Fruit fly (Drosophila melanogaster) whole organism, embryonic: ENCODE data around the gene rdog.
A peak's percentile ranks its signal among the peaks of the same experiment; 100 is the strongest.

ENCODE experiments used
- Abd-B ChIP-seq: fragments of 200-800 bp; sonication (Bioruptor generic); optimal IDR thresholded peaks from 2 replicates; lab custom pipeline; 2018; ENCODE audit warnings: missing biosample characterization, mild to moderate bottlenecking, missing genetic modification characterization, moderate library complexity
- Aef1 ChIP-seq: fragments of 200-800 bp; sonication (Bioruptor generic); IDR thresholded peaks from 3 replicates; pipeline ENCODE4 v1.3.6; 2022; ENCODE audit warnings: missing biosample characterization, missing genetic modification characterization
- Atf3 ChIP-seq: fragments of 200-800 bp; sonication (Bioruptor generic); optimal IDR thresholded peaks from 3 replicates; lab custom pipeline; 2016; ENCODE audit warnings: missing biosample characterization, missing genetic modification characterization
- CG1024 ChIP-seq: fragments of 200-800 bp; sonication (Bioruptor generic); IDR thresholded peaks from 2 replicates; pipeline ENCODE4 v1.3.6; 2022; ENCODE audit warnings: missing biosample characterization, missing genetic modification characterization
- CG12659 ChIP-seq: fragments of 200-800 bp; sonication (Bioruptor generic); optimal IDR thresholded peaks from 3 replicates; lab custom pipeline; 2017; ENCODE audit warnings: mild to moderate bottlenecking, missing biosample characterization, missing genetic modification reagents, missing genetic modification characterization
- CG13287 ChIP-seq: fragments of 200-800 bp; sonication (Bioruptor generic); IDR thresholded peaks from 2 replicates; pipeline ENCODE4 v1.3.6; 2022; ENCODE audit warnings: missing biosample characterization, missing genetic modification characterization; ENCODE audit not compliant: partially characterized antibody
- CG14710 ChIP-seq: fragments of 200-800 bp; sonication (Bioruptor generic); optimal IDR thresholded peaks from 3 replicates; lab custom pipeline; 2019; ENCODE audit warnings: missing biosample characterization, mild to moderate bottlenecking, missing genetic modification characterization, moderate library complexity
- CG15073 ChIP-seq: fragments of 200-800 bp; sonication (Bioruptor generic); optimal IDR thresholded peaks from 2 replicates; lab custom pipeline; 2016; ENCODE audit warnings: missing biosample characterization, missing genetic modification characterization
- CG15601 ChIP-seq: fragments of 200-800 bp; sonication (Bioruptor generic); optimal IDR thresholded peaks from 3 replicates; lab custom pipeline; 2019; ENCODE audit warnings: missing biosample characterization, mild to moderate bottlenecking, missing genetic modification characterization, moderate library complexity
- CG16815 ChIP-seq: fragments of 200-800 bp; sonication (Bioruptor generic); optimal IDR thresholded peaks from 3 replicates; lab custom pipeline; 2017; ENCODE audit warnings: missing biosample characterization, mild to moderate bottlenecking, missing genetic modification characterization
- CG17328 ChIP-seq: fragments of 200-800 bp; sonication (Bioruptor generic); IDR thresholded peaks from 2 replicates; pipeline ENCODE4 v1.3.6; 2022; ENCODE audit warnings: missing biosample characterization, missing genetic modification characterization
- CG17385 ChIP-seq: fragments of 200-800 bp; sonication (Bioruptor generic); optimal IDR thresholded peaks from 3 replicates; lab custom pipeline; 2018; ENCODE audit warnings: missing biosample characterization, mild to moderate bottlenecking, missing genetic modification characterization
- CG17829 ChIP-seq: fragments of 200-800 bp; optimal IDR thresholded peaks from 2 replicates; lab custom pipeline; 2019; ENCODE audit warnings: missing biosample characterization, mild to moderate bottlenecking, missing genetic modification characterization, moderate library complexity
- CG2129 ChIP-seq: fragments of 200-800 bp; sonication (Bioruptor generic); IDR thresholded peaks from 2 replicates; pipeline ENCODE4 v1.3.6; 2022; ENCODE audit warnings: missing biosample characterization, missing genetic modification characterization; ENCODE audit not compliant: partially characterized antibody
- CG3726 ChIP-seq: fragments of 200-800 bp; sonication (Bioruptor generic); IDR thresholded peaks from 3 replicates; pipeline ENCODE4, ENCODE4 v1.3.6; 2022; ENCODE audit warnings: missing biosample characterization, missing genetic modification characterization
- CG3995 ChIP-seq: fragments of 200-800 bp; sonication (Bioruptor generic); optimal IDR thresholded peaks from 3 replicates; lab custom pipeline; 2016; ENCODE audit warnings: missing biosample characterization, missing genetic modification characterization
- CG42726 ChIP-seq: fragments of 200-800 bp; sonication (Bioruptor generic); IDR thresholded peaks from 2 replicates; pipeline ENCODE4 v1.3.6; 2022; ENCODE audit warnings: missing biosample characterization, missing genetic modification characterization; ENCODE audit not compliant: partially characterized antibody
- CG4707 ChIP-seq: fragments of 200-800 bp; sonication (Bioruptor generic); optimal IDR thresholded peaks from 2 replicates; lab custom pipeline; 2018; ENCODE audit warnings: missing biosample characterization, mild to moderate bottlenecking, missing genetic modification characterization, moderate library complexity
- CG7556 ChIP-seq: fragments of 200-800 bp; sonication (Bioruptor generic); optimal IDR thresholded peaks from 2 replicates; lab custom pipeline; 2017; ENCODE audit warnings: missing biosample characterization, mild to moderate bottlenecking, missing genetic modification characterization
- Dp ChIP-seq: fragments of 200-800 bp; sonication (Bioruptor generic); optimal IDR thresholded peaks from 2 replicates; lab custom pipeline; 2018; ENCODE audit warnings: missing biosample characterization, mild to moderate bottlenecking, missing genetic modification characterization, moderate library complexity
- ERR ChIP-seq: fragments of 200-800 bp; sonication (Bioruptor generic); optimal IDR thresholded peaks from 2 replicates; lab custom pipeline; 2016; ENCODE audit warnings: missing biosample characterization, missing genetic modification characterization
- Ets97D ChIP-seq: fragments of 200-800 bp; sonication (Bioruptor generic); optimal IDR thresholded peaks from 3 replicates; lab custom pipeline; 2016; ENCODE audit warnings: missing biosample characterization, missing genetic modification characterization
- H15 ChIP-seq: fragments of 200-800 bp; sonication (Bioruptor generic); IDR thresholded peaks from 3 replicates; pipeline ENCODE4 v1.3.6; 2022; ENCODE audit warnings: missing biosample characterization, missing genetic modification characterization
- Hmr ChIP-seq: fragments of 200-800 bp; sonication (Bioruptor generic); optimal IDR thresholded peaks from 3 replicates; lab custom pipeline; 2017; ENCODE audit warnings: mild to moderate bottlenecking, missing biosample characterization, missing genetic modification reagents, missing genetic modification characterization
- MTF-1 ChIP-seq: fragments of 200-800 bp; sonication (Bioruptor generic); optimal IDR thresholded peaks from 2 replicates; lab custom pipeline; 2018; ENCODE audit warnings: missing biosample characterization, mild to moderate bottlenecking, missing genetic modification characterization, borderline replicate concordance
- NC2α ChIP-seq: fragments of 200-800 bp; sonication (Bioruptor generic); optimal IDR thresholded peaks from 2 replicates; lab custom pipeline; 2016; ENCODE audit warnings: missing biosample characterization, missing genetic modification characterization
- Opbp ChIP-seq: fragments of 200-800 bp; sonication (Bioruptor generic); IDR thresholded peaks from 3 replicates; pipeline ENCODE4 v1.3.6; 2022; ENCODE audit warnings: missing biosample characterization, missing genetic modification characterization; ENCODE audit not compliant: partially characterized antibody
- Pdp1 ChIP-seq, 2 experiments: fragments of 200-800 bp; sonication (Bioruptor generic); optimal IDR thresholded peaks; 3 replicates each; lab custom pipeline; 2016; ENCODE audit warnings: missing biosample characterization in 2 of 2, missing genetic modification characterization in 2 of 2, mild to moderate bottlenecking in 1 of 2, moderate library complexity in 1 of 2
- Poxn ChIP-seq: fragments of 200-800 bp; sonication (Bioruptor generic); IDR thresholded peaks from 2 replicates; pipeline ENCODE4 v1.3.6; 2022; ENCODE audit warnings: missing biosample characterization, missing genetic modification characterization
- Spps ChIP-seq: fragments of 200-800 bp; sonication (Bioruptor generic); optimal IDR thresholded peaks from 2 replicates; lab custom pipeline; 2018; ENCODE audit warnings: missing biosample characterization, mild to moderate bottlenecking, missing genetic modification characterization
- Sry-β ChIP-seq: fragments of 200-800 bp; sonication (Bioruptor generic); optimal IDR thresholded peaks from 2 replicates; lab custom pipeline; 2018; ENCODE audit warnings: missing biosample characterization, mild to moderate bottlenecking, missing genetic modification characterization, moderate library complexity
- Trl ChIP-seq, 3 experiments: fragments of >200 bp in 2 of 3; fragments of 200-800 bp in 1 of 3; sonication (Bioruptor generic) in 1 of 3; optimal IDR thresholded peaks; 2 replicates in 1 of 3; 3 replicates in 2 of 3; lab custom pipeline; 2016 to 2017; ENCODE audit warnings: missing biosample characterization in 1 of 3, missing genetic modification characterization in 1 of 3
- Xbp1 ChIP-seq: fragments of 200-800 bp; sonication (Bioruptor generic); optimal IDR thresholded peaks from 3 replicates; lab custom pipeline; 2016; ENCODE audit warnings: missing biosample characterization, mild to moderate bottlenecking, missing genetic modification characterization
- ara ChIP-seq: fragments of 200-800 bp; sonication (Bioruptor generic); IDR thresholded peaks from 2 replicates; pipeline ENCODE4 v1.3.6; 2022; ENCODE audit warnings: missing biosample characterization, missing genetic modification characterization
- bbx ChIP-seq: fragments of 200-800 bp; sonication (Bioruptor generic); IDR thresholded peaks from 2 replicates; pipeline ENCODE4 v1.3.6; 2022; ENCODE audit warnings: missing biosample characterization, missing genetic modification characterization; ENCODE audit not compliant: partially characterized antibody
- bowl ChIP-seq: fragments of 200-800 bp; sonication (Bioruptor generic); IDR thresholded peaks from 2 replicates; pipeline ENCODE4 v1.3.6; 2022; ENCODE audit warnings: missing biosample characterization, missing genetic modification characterization
- caup ChIP-seq: fragments of 200-800 bp; sonication (Bioruptor generic); optimal IDR thresholded peaks from 3 replicates; lab custom pipeline; 2017; ENCODE audit warnings: missing biosample characterization, mild to moderate bottlenecking, missing genetic modification characterization, moderate library complexity; ENCODE audit not compliant: severe bottlenecking
- cwo ChIP-seq: fragments of 200-800 bp; sonication (Bioruptor generic); optimal IDR thresholded peaks from 3 replicates; lab custom pipeline; 2017; ENCODE audit warnings: missing biosample characterization, missing genetic modification characterization, mild to moderate bottlenecking, moderate library complexity, missing genetic modification reagents
- dati ChIP-seq: fragments of 200-800 bp; sonication (Bioruptor generic); IDR thresholded peaks from 2 replicates; pipeline ENCODE4 v1.3.6; 2022; ENCODE audit warnings: missing biosample characterization, missing genetic modification characterization
- dimm ChIP-seq: fragments of 200-800 bp; sonication (Bioruptor generic); IDR thresholded peaks from 2 replicates; pipeline ENCODE4 v1.3.6; 2022; ENCODE audit warnings: missing biosample characterization, missing genetic modification characterization
- fd96Cb ChIP-seq: fragments of 200-800 bp; sonication (Bioruptor generic); optimal IDR thresholded peaks from 2 replicates; lab custom pipeline; 2018; ENCODE audit warnings: missing biosample characterization, mild to moderate bottlenecking, missing genetic modification characterization, moderate library complexity
- gcm ChIP-seq: fragments of 200-800 bp; sonication (Bioruptor generic); optimal IDR thresholded peaks from 2 replicates; lab custom pipeline; 2019; ENCODE audit warnings: missing biosample characterization, mild to moderate bottlenecking, missing genetic modification characterization, moderate library complexity
- gsb ChIP-seq: fragments of 200-800 bp; sonication (Bioruptor generic); IDR thresholded peaks from 2 replicates; pipeline ENCODE4 v1.3.6; 2022; ENCODE audit warnings: missing biosample characterization, missing genetic modification characterization
- peb ChIP-seq: fragments of 200-800 bp; sonication (Bioruptor generic); IDR thresholded peaks from 2 replicates; pipeline ENCODE4 v1.3.6; 2022; ENCODE audit warnings: missing biosample characterization, missing genetic modification characterization
- ro ChIP-seq: fragments of 200-800 bp; sonication (Bioruptor generic); IDR thresholded peaks from 2 replicates; pipeline ENCODE4 v1.3.6; 2022; ENCODE audit warnings: missing biosample characterization, missing genetic modification characterization
- tin ChIP-seq: fragments of 200-800 bp; sonication (Bioruptor generic); optimal IDR thresholded peaks from 3 replicates; lab custom pipeline; 2016; ENCODE audit warnings: missing biosample characterization, missing genetic modification characterization
- tna ChIP-seq: fragments of 200-800 bp; sonication (Bioruptor generic); IDR thresholded peaks from 2 replicates; pipeline ENCODE4 v1.3.6; 2022; ENCODE audit warnings: missing biosample characterization, missing genetic modification characterization; ENCODE audit not compliant: partially characterized antibody
- ttk ChIP-seq: fragments of 200-800 bp; sonication (Bioruptor generic); IDR thresholded peaks from 2 replicates; pipeline ENCODE4 v2.1.2; 2022; ENCODE audit warnings: missing biosample characterization, missing genetic modification characterization
- wor ChIP-seq: fragments of 200-800 bp; sonication (Bioruptor generic); IDR thresholded peaks from 2 replicates; pipeline ENCODE4 v1.3.6; 2022; ENCODE audit warnings: missing biosample characterization, missing genetic modification characterization

The rdog gene

dm6 chr3R:29151621-29152092, 6.3 kb upstream of the rdog start, which contains the start of gene eIF2D (continued):
- TF ChIP-seq CG2129 (no peak), CG16815 (GFP tag; lab: Kevin White, UChicago) (no peak), peb (GFP tag; lab: Robert Waterston, UW) (no peak), Atf3 (GFP tag; lab: Kevin White, UChicago) (no peak), H15 (no peak), fd96Cb (tag; lab: Kevin White, UChicago) (peak; percentile 40), CG3995 (GFP tag; lab: Kevin White, UChicago) (no peak), gsb (no peak), CG4707 (GFP tag; lab: Kevin White, UChicago) (no peak), CG42726 (GFP tag; lab: Robert Waterston, UW) (no peak), bbx (GFP tag; lab: Robert Waterston, UW) (no peak), ttk (GFP tag; lab: Robert Waterston, UW) (peak; percentile 62), Sry-β (GFP tag; lab: Kevin White, UChicago) (peak; percentile 95), CG15601 (tag; lab: Kevin White, UChicago) (peak; percentile 32), CG1024 (GFP tag; lab: Robert Waterston, UW) (no peak), Opbp (GFP tag; lab: Robert Waterston, UW) (no peak), MTF-1 (GFP tag; lab: Kevin White, UChicago) (peak; percentile 8), ERR (GFP tag; lab: Kevin White, UChicago) (no peak), Ets97D (peak; percentile 35), CG3726 (GFP tag; lab: Robert Waterston, UW) (no peak), tin (GFP tag; lab: Kevin White, UChicago) (peak; percentile 42), CG17385 (GFP tag; lab: Kevin White, UChicago) (peak; percentile 66), Pdp1 (GFP tag; optimal IDR thresholded peaks at IDR 0.05; lab: Kevin White, UChicago) (peak; percentile 29 to 45), CG7556 (GFP tag; lab: Kevin White, UChicago) (peak; percentile 66), caup (peak; percentile 68), Poxn (GFP tag; lab: Robert Waterston, UW) (no peak), Abd-B (GFP tag; lab: Kevin White, UChicago) (no peak), Hmr (GFP tag; lab: Kevin White, UChicago) (peak; percentile 65), CG12659 (GFP tag; lab: Kevin White, UChicago) (peak; percentile 53), Xbp1 (peak; percentile 46), ara (GFP tag; lab: Robert Waterston, UW) (peak; percentile 70; the same call in 1 of the 2 replicates), CG17829 (tag; lab: Kevin White, UChicago) (peak; percentile 81), dati (no peak), dimm (GFP tag; lab: Robert Waterston, UW) (0 out of 2 replicates have a peak, but pooled peaks have one; percentile 14), Trl (optimal IDR thresholded peaks at IDR 0.05; lab: Kevin White, UChicago) (no peak), Trl (GFP tag; optimal IDR thresholded peaks at IDR 0.05; lab: Kevin White, UChicago) (peak; percentile 66), CG13287 (peak; percentile 39; the same call in 1 of the 2 replicates), bowl (no peak), ro (GFP tag; lab: Robert Waterston, UW) (no peak), tna (GFP tag; lab: Robert Waterston, UW) (no peak), NC2α (no peak), CG14710 (tag; lab: Kevin White, UChicago) (peak; percentile 62), cwo (GFP tag; lab: Kevin White, UChicago) (peak; percentile 21), Aef1 (GFP tag; lab: Robert Waterston, UW) (peak; percentile 34; the same call in 1 of the 3 replicates), Spps (tag; lab: Kevin White, UChicago) (peak; percentile 35), CG15073 (GFP tag; lab: Kevin White, UChicago) (no peak), CG17328 (peak; percentile 54; the same call in 1 of the 2 replicates), gcm (GFP tag; lab: Kevin White, UChicago) (peak; percentile 26), Dp (GFP tag; lab: Kevin White, UChicago) (peak; percentile 1), wor (peak; percentile 19; the same call in 1 of the 2 replicates)
